In the genomic region with DNA sequence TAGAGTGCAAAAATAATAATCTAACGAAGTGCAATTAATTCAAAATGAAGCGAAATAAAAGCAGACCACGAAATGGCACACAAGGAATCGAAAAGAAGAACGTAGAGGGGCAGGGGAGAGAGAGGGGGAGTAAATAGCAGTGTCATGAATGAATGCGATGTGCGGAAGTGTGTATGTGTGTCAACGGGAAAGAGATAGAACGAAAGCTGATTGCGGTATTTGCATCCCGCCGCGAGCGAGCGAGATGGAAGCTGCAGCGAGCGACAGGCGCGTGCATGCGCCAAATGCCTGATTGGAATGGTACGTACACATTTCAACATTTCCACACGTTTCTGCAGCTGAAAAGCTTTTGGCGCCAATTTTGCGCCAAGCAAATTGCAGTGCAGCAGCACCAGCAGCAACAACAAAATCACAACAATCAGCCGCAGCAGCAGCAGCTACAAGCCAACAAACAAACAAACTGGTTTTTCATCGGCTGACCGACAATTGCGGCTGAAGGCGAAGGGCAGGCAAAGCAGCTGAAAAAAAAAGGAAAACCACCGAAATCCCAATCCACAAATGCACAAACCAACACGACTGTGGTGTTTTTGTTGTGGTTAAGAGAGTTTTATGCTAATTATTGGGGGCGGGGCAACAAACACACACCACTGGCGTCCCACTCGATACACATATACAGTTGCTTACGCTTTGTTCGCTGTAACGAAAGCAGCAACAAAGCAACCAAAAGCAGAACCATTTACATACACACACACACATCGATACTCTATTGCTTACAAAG, we compare ENCODE assay signal across 2 fruit fly cellular contexts.
A peak's percentile ranks its signal among the peaks of the same experiment; 100 is the strongest.
TF ChIP-seq lines count a peak whose summit lies in the region.

No protein-coding gene starts in this region.

TF ChIP-seq in whole organism, embryonic, 481 proteins besides CTCF, POLR2A, EP300 and RAD21 (continued from another document):
- TF ChIP-seq Hr78 (GFP tag; optimal IDR thresholded peaks at IDR 0.05; lab: Kevin White, UChicago) (no peak), gcm2 (GFP tag; optimal IDR thresholded peaks at IDR 0.05; lab: Kevin White, UChicago) (no peak), pros (GFP tag; optimal IDR thresholded peaks at IDR 0.05; lab: Kevin White, UChicago) (peak; percentile 24), CG4707 (GFP tag; optimal IDR thresholded peaks at IDR 0.05; lab: Kevin White, UChicago) (no peak), HmgZ (tag; optimal IDR thresholded peaks at IDR 0.05; lab: Kevin White, UChicago) (no peak), Med (GFP tag; lab: Kevin White, UChicago) (peak; percentile 66), Hr51 (GFP tag; optimal IDR thresholded peaks at IDR 0.05; lab: Kevin White, UChicago) (no peak), p53 (GFP tag; optimal IDR thresholded peaks at IDR 0.05; lab: Kevin White, UChicago) (peak; percentile 99), zfh2 (GFP tag; optimal IDR thresholded peaks at IDR 0.05; lab: Kevin White, UChicago) (no peak), NC2α (GFP tag; optimal IDR thresholded peaks at IDR 0.05; lab: Kevin White, UChicago) (no peak), ewg (GFP tag; optimal IDR thresholded peaks at IDR 0.05; lab: Kevin White, UChicago) (peak; percentile 67), CG15479 (GFP tag; optimal IDR thresholded peaks at IDR 0.05; lab: Kevin White, UChicago) (peak; percentile 54), kni (GFP tag; optimal IDR thresholded peaks at IDR 0.05; lab: Kevin White, UChicago) (peak; percentile 91), CG14667 (GFP tag; IDR thresholded peaks at IDR 0.05; lab: Robert Waterston, UW) (no peak), Dll (GFP tag; IDR thresholded peaks at IDR 0.05; lab: Robert Waterston, UW; ENCODE audit: partially characterized antibody) (no peak), CG3163 (GFP tag; optimal IDR thresholded peaks at IDR 0.05; lab: Kevin White, UChicago) (peak; percentile 23), Trl (optimal IDR thresholded peaks at IDR 0.05; lab: Kevin White, UChicago) (peak in 1 of 2 experiments; percentile 7), Trl (GFP tag; optimal IDR thresholded peaks at IDR 0.05; lab: Kevin White, UChicago) (no peak), nom (GFP tag; optimal IDR thresholded peaks at IDR 0.05; lab: Kevin White, UChicago) (peak; percentile 14), gem (tag; optimal IDR thresholded peaks at IDR 0.05; lab: Kevin White, UChicago) (no peak), sens (GFP tag; lab: Kevin White, UChicago) (peak; percentile 72), lbe (GFP tag; optimal IDR thresholded peaks at IDR 0.05; lab: Kevin White, UChicago) (peak; percentile 22), CG7987 (GFP tag; optimal IDR thresholded peaks at IDR 0.05; lab: Kevin White, UChicago) (peak; percentile 84), sd (tag; optimal IDR thresholded peaks at IDR 0.05; lab: Kevin White, UChicago) (peak; percentile 55), sqz (GFP tag; optimal IDR thresholded peaks at IDR 0.05; lab: Kevin White, UChicago) (peak; percentile 79), CG17829 (tag; optimal IDR thresholded peaks at IDR 0.05; lab: Kevin White, UChicago) (no peak)
TF ChIP-seq in whole organism, embryonic: peak in this region for 23.

TF ChIP-seq in whole organism, prepupa, 60 proteins besides CTCF, POLR2A, EP300 and RAD21 (continued from another document):
- TF ChIP-seq CG34406 (GFP tag; optimal IDR thresholded peaks at IDR 0.05; lab: Kevin White, UChicago) (no peak), fd59A (GFP tag; optimal IDR thresholded peaks at IDR 0.05; lab: Kevin White, UChicago) (no peak), Gug (GFP tag; IDR thresholded peaks at IDR 0.05; lab: Robert Waterston, UW) (no peak), Eip78C (GFP tag; lab: Kevin White, UChicago) (peak; percentile 65), dsx (GFP tag; optimal IDR thresholded peaks at IDR 0.05; lab: Kevin White, UChicago; ENCODE audit: poor library complexity, severe bottlenecking) (peak; percentile 28), Blimp-1 (GFP tag; optimal IDR thresholded peaks at IDR 0.05; lab: Kevin White, UChicago) (peak; percentile 8), CG6163 (GFP tag; IDR thresholded peaks at IDR 0.05; lab: Robert Waterston, UW) (no peak), CG6854 (GFP tag; optimal IDR thresholded peaks at IDR 0.05; lab: Kevin White, UChicago) (peak; percentile 83), pdm3 (GFP tag; optimal IDR thresholded peaks at IDR 0.05; lab: Kevin White, UChicago) (no peak), Eip75B (GFP tag; optimal IDR thresholded peaks at IDR 0.05; lab: Kevin White, UChicago) (peak; percentile 40), Eip93F (GFP tag; optimal IDR thresholded peaks at IDR 0.05; lab: Kevin White, UChicago) (peak; percentile 36), topi (GFP tag; optimal IDR thresholded peaks at IDR 0.05; lab: Kevin White, UChicago) (no peak), Smox (GFP tag; optimal IDR thresholded peaks at IDR 0.05; lab: Kevin White, UChicago) (no peak), fkh (GFP tag; optimal IDR thresholded peaks at IDR 0.05; lab: Kevin White, UChicago) (peak; percentile 41), Sox14 (GFP tag; optimal IDR thresholded peaks at IDR 0.05; lab: Kevin White, UChicago) (peak; percentile 72)
TF ChIP-seq in whole organism, prepupa: peak in this region for 14.
